Fruit fly (Drosophila melanogaster) whole organism, embryonic: ENCODE measurements around the gene wb.

ENCODE experiments used
- B-H2 ChIP-seq: fragments of 200-800 bp; sonication (Bioruptor generic); optimal IDR thresholded peaks from 2 replicates; lab custom pipeline; 2018; ENCODE audit warnings: missing biosample characterization, mild to moderate bottlenecking, missing genetic modification characterization
- CG10147 ChIP-seq: fragments of 200-800 bp; sonication (Bioruptor generic); optimal IDR thresholded peaks from 2 replicates; lab custom pipeline; 2019; ENCODE audit warnings: missing biosample characterization, mild to moderate bottlenecking, missing genetic modification characterization, moderate library complexity
- CG11504 ChIP-seq: fragments of 200-800 bp; sonication (Bioruptor generic); optimal IDR thresholded peaks from 3 replicates; lab custom pipeline; 2019; ENCODE audit warnings: missing biosample characterization, mild to moderate bottlenecking, missing genetic modification characterization, moderate library complexity
- CG13775 ChIP-seq: fragments of 200-800 bp; sonication (Bioruptor generic); optimal IDR thresholded peaks from 3 replicates; lab custom pipeline; 2017; ENCODE audit warnings: missing biosample characterization, mild to moderate bottlenecking, missing genetic modification characterization
- CG14441 ChIP-seq: fragments of 200-800 bp; sonication (Bioruptor generic); IDR thresholded peaks from 2 replicates; pipeline ENCODE4 v1.3.6; 2022; ENCODE audit warnings: missing biosample characterization, missing genetic modification characterization
- CG15269 ChIP-seq: fragments of 200-800 bp; sonication (Bioruptor generic); optimal IDR thresholded peaks from 2 replicates; lab custom pipeline; 2018; ENCODE audit warnings: missing biosample characterization, mild to moderate bottlenecking, missing genetic modification characterization, moderate library complexity
- CG1647 ChIP-seq: fragments of 200-800 bp; sonication (Bioruptor generic); optimal IDR thresholded peaks from 3 replicates; lab custom pipeline; 2016; ENCODE audit warnings: missing biosample characterization, missing genetic modification characterization
- CG1792 ChIP-seq: fragments of 200-800 bp; sonication (Bioruptor generic); optimal IDR thresholded peaks from 2 replicates; lab custom pipeline; 2016; ENCODE audit warnings: missing biosample characterization, missing genetic modification characterization
- CG1832 ChIP-seq: fragments of 200-800 bp; sonication (Bioruptor generic); optimal IDR thresholded peaks from 2 replicates; lab custom pipeline; 2017; ENCODE audit warnings: missing biosample characterization, mild to moderate bottlenecking, missing genetic modification characterization, inconsistent platforms
- CG2678 ChIP-seq: fragments of 200-800 bp; sonication (Bioruptor generic); optimal IDR thresholded peaks from 3 replicates; lab custom pipeline; 2019; ENCODE audit warnings: missing biosample characterization, mild to moderate bottlenecking, missing genetic modification characterization, moderate library complexity
- CG31365 ChIP-seq: fragments of 200-800 bp; sonication (Bioruptor generic); optimal IDR thresholded peaks from 2 replicates; lab custom pipeline; 2018; ENCODE audit warnings: missing biosample characterization, mild to moderate bottlenecking, missing genetic modification characterization
- CG3163 ChIP-seq: fragments of 200-800 bp; sonication (Bioruptor generic); optimal IDR thresholded peaks from 3 replicates; lab custom pipeline; 2016; ENCODE audit warnings: missing biosample characterization, missing genetic modification characterization
- CG3847 ChIP-seq: fragments of 200-800 bp; sonication (Bioruptor generic); IDR thresholded peaks from 2 replicates; pipeline ENCODE4 v1.3.6; 2022; ENCODE audit warnings: missing biosample characterization, missing genetic modification characterization
- CG43689 ChIP-seq: fragments of 200-800 bp; sonication (Bioruptor generic); IDR thresholded peaks from 2 replicates; pipeline ENCODE4 v1.3.6; 2022; ENCODE audit warnings: missing biosample characterization, missing genetic modification characterization
- CG5180 ChIP-seq: fragments of 200-800 bp; sonication (Bioruptor generic); optimal IDR thresholded peaks from 3 replicates; lab custom pipeline; 2017; ENCODE audit warnings: missing biosample characterization, missing genetic modification characterization, mild to moderate bottlenecking, moderate library complexity, missing genetic modification reagents
- CG6854 ChIP-seq: fragments of 200-800 bp; sonication (Bioruptor generic); optimal IDR thresholded peaks from 3 replicates; lab custom pipeline; 2017; ENCODE audit warnings: missing biosample characterization, mild to moderate bottlenecking, missing genetic modification characterization
- CG7745 ChIP-seq: fragments of 200-800 bp; sonication (Bioruptor generic); optimal IDR thresholded peaks from 2 replicates; lab custom pipeline; 2018; ENCODE audit warnings: missing biosample characterization, mild to moderate bottlenecking, missing genetic modification characterization, moderate library complexity
- CG9727 ChIP-seq: fragments of 200-800 bp; sonication (Bioruptor generic); optimal IDR thresholded peaks from 3 replicates; lab custom pipeline; 2017; ENCODE audit warnings: missing biosample characterization, mild to moderate bottlenecking, missing genetic modification characterization
- D ChIP-seq, 2 experiments: fragments of 200-800 bp in 1 of 2; fragments of >200 bp in 1 of 2; sonication (Bioruptor generic) in 1 of 2; optimal IDR thresholded peaks; 2 replicates in 1 of 2; 3 replicates in 1 of 2; lab custom pipeline; 2017; ENCODE audit warnings: mild to moderate bottlenecking in 1 of 2, missing biosample characterization in 1 of 2, missing genetic modification characterization in 1 of 2, missing genetic modification reagents in 1 of 2
- D19A ChIP-seq: fragments of 200-800 bp; optimal IDR thresholded peaks from 3 replicates; lab custom pipeline; 2019; ENCODE audit warnings: missing biosample characterization, mild to moderate bottlenecking, missing genetic modification characterization, moderate library complexity
- Dp ChIP-seq: fragments of 200-800 bp; sonication (Bioruptor generic); optimal IDR thresholded peaks from 2 replicates; lab custom pipeline; 2018; ENCODE audit warnings: missing biosample characterization, mild to moderate bottlenecking, missing genetic modification characterization, moderate library complexity
- Drgx ChIP-seq: fragments of 200-800 bp; sonication (Bioruptor generic); IDR thresholded peaks from 2 replicates; pipeline ENCODE4 v1.3.6; 2022; ENCODE audit warnings: missing biosample characterization, missing genetic modification characterization
- E2f2 ChIP-seq: fragments of 200-800 bp; sonication (Bioruptor generic); IDR thresholded peaks from 2 replicates; pipeline ENCODE4 v1.3.6; 2022; ENCODE audit warnings: missing biosample characterization, missing genetic modification characterization
- Gug ChIP-seq: fragments of 200-800 bp; sonication (Bioruptor generic); IDR thresholded peaks from 4 replicates; pipeline ENCODE4 v1.3.6; 2022; ENCODE audit warnings: missing biosample characterization, missing genetic modification characterization
- H15 ChIP-seq: fragments of 200-800 bp; sonication (Bioruptor generic); IDR thresholded peaks from 3 replicates; pipeline ENCODE4 v1.3.6; 2022; ENCODE audit warnings: missing biosample characterization, missing genetic modification characterization
- Hmr ChIP-seq: fragments of 200-800 bp; sonication (Bioruptor generic); optimal IDR thresholded peaks from 3 replicates; lab custom pipeline; 2017; ENCODE audit warnings: mild to moderate bottlenecking, missing biosample characterization, missing genetic modification reagents, missing genetic modification characterization
- Hr3 ChIP-seq: fragments of 200-800 bp; sonication (Bioruptor generic); optimal IDR thresholded peaks from 3 replicates; lab custom pipeline; 2016; ENCODE audit warnings: missing biosample characterization, missing genetic modification characterization
- MTF-1 ChIP-seq: fragments of 200-800 bp; sonication (Bioruptor generic); optimal IDR thresholded peaks from 2 replicates; lab custom pipeline; 2018; ENCODE audit warnings: missing biosample characterization, mild to moderate bottlenecking, missing genetic modification characterization, borderline replicate concordance
- Med ChIP-seq: fragments of 200-800 bp; sonication (Bioruptor generic); peaks from one replicate; lab custom pipeline; 2016; ENCODE audit warnings: missing biosample characterization, missing genetic modification characterization, mild to moderate bottlenecking, inconsistent platforms, moderate library complexity
- NC2α ChIP-seq: fragments of 200-800 bp; sonication (Bioruptor generic); optimal IDR thresholded peaks from 2 replicates; lab custom pipeline; 2016; ENCODE audit warnings: missing biosample characterization, missing genetic modification characterization
- Opbp ChIP-seq: fragments of 200-800 bp; sonication (Bioruptor generic); IDR thresholded peaks from 3 replicates; pipeline ENCODE4 v1.3.6; 2022; ENCODE audit warnings: missing biosample characterization, missing genetic modification characterization; ENCODE audit not compliant: partially characterized antibody
- Sox102F ChIP-seq: fragments of 200-800 bp; sonication (Bioruptor generic); optimal IDR thresholded peaks from 2 replicates; lab custom pipeline; 2018; ENCODE audit warnings: missing biosample characterization, mild to moderate bottlenecking, missing genetic modification characterization, moderate library complexity
- Sry-β ChIP-seq: fragments of 200-800 bp; sonication (Bioruptor generic); optimal IDR thresholded peaks from 2 replicates; lab custom pipeline; 2018; ENCODE audit warnings: missing biosample characterization, mild to moderate bottlenecking, missing genetic modification characterization, moderate library complexity
- ab ChIP-seq: fragments of 200-800 bp; sonication (Bioruptor generic); optimal IDR thresholded peaks from 2 replicates; lab custom pipeline; 2016; ENCODE audit warnings: missing biosample characterization, missing genetic modification characterization
- al ChIP-seq: fragments of 200-800 bp; sonication (Bioruptor generic); IDR thresholded peaks from 2 replicates; pipeline ENCODE4 v1.3.6; 2022; ENCODE audit warnings: missing biosample characterization, missing genetic modification characterization
- ato ChIP-seq: fragments of 200-800 bp; sonication (Bioruptor generic); IDR thresholded peaks from 2 replicates; pipeline ENCODE4 v1.3.6; 2022; ENCODE audit warnings: missing biosample characterization, missing genetic modification characterization; ENCODE audit not compliant: partially characterized antibody
- cad ChIP-seq: fragments of >200 bp; optimal IDR thresholded peaks from 2 replicates; lab custom pipeline; 2017; ENCODE audit warnings: missing biosample characterization, missing genetic modification characterization
- chm ChIP-seq: fragments of 200-800 bp; sonication (Bioruptor generic); IDR thresholded peaks from 2 replicates; pipeline ENCODE4 v1.3.6; 2022; ENCODE audit warnings: missing biosample characterization, missing genetic modification characterization
- dimm ChIP-seq: fragments of 200-800 bp; sonication (Bioruptor generic); IDR thresholded peaks from 2 replicates; pipeline ENCODE4 v1.3.6; 2022; ENCODE audit warnings: missing biosample characterization, missing genetic modification characterization
- ewg ChIP-seq: fragments of 200-800 bp; sonication (Bioruptor generic); optimal IDR thresholded peaks from 3 replicates; lab custom pipeline; 2017; ENCODE audit warnings: mild to moderate bottlenecking, missing biosample characterization, missing genetic modification reagents, missing genetic modification characterization
- grn ChIP-seq: fragments of 200-800 bp; sonication (Bioruptor generic); optimal IDR thresholded peaks from 3 replicates; lab custom pipeline; 2017; ENCODE audit warnings: missing biosample characterization, missing genetic modification characterization
- inv ChIP-seq: fragments of 200-800 bp; sonication (Bioruptor generic); IDR thresholded peaks from 2 replicates; pipeline ENCODE4 v1.3.6; 2022; ENCODE audit warnings: missing biosample characterization, missing genetic modification characterization; ENCODE audit not compliant: partially characterized antibody
- lilli ChIP-seq: fragments of 200-800 bp; sonication (Bioruptor generic); optimal IDR thresholded peaks from 3 replicates; lab custom pipeline; 2016; ENCODE audit warnings: missing biosample characterization, missing genetic modification characterization
- nmo ChIP-seq: fragments of 200-800 bp; sonication (Bioruptor generic); optimal IDR thresholded peaks from 2 replicates; lab custom pipeline; 2018; ENCODE audit warnings: missing biosample characterization, mild to moderate bottlenecking, missing genetic modification characterization, moderate library complexity
- nom ChIP-seq: fragments of 200-800 bp; sonication (Bioruptor generic); optimal IDR thresholded peaks from 2 replicates; lab custom pipeline; 2017; ENCODE audit warnings: missing biosample characterization, missing genetic modification characterization, mild to moderate bottlenecking, moderate library complexity, missing genetic modification reagents
- ro ChIP-seq: fragments of 200-800 bp; sonication (Bioruptor generic); IDR thresholded peaks from 2 replicates; pipeline ENCODE4 v1.3.6; 2022; ENCODE audit warnings: missing biosample characterization, missing genetic modification characterization
- slp2 ChIP-seq: fragments of 200-800 bp; sonication (Bioruptor generic); optimal IDR thresholded peaks from 2 replicates; lab custom pipeline; 2016; ENCODE audit warnings: missing biosample characterization, missing genetic modification characterization
- sob ChIP-seq: fragments of 200-800 bp; sonication (Bioruptor generic); IDR thresholded peaks from 2 replicates; pipeline ENCODE4 v1.3.6; 2022; ENCODE audit warnings: missing biosample characterization, missing genetic modification characterization
- sr ChIP-seq: fragments of 200-800 bp; sonication (Bioruptor generic); IDR thresholded peaks from 3 replicates; pipeline ENCODE4 v1.3.6; 2022; ENCODE audit warnings: missing biosample characterization, missing genetic modification characterization
- tap ChIP-seq: fragments of 200-800 bp; optimal IDR thresholded peaks from 3 replicates; lab custom pipeline; 2019; ENCODE audit warnings: missing biosample characterization, mild to moderate bottlenecking, missing genetic modification characterization, moderate library complexity
- zen ChIP-seq: fragments of 200-800 bp; sonication (Bioruptor generic); optimal IDR thresholded peaks from 3 replicates; lab custom pipeline; 2018; ENCODE audit warnings: missing biosample characterization, mild to moderate bottlenecking, missing genetic modification characterization, moderate library complexity

Gene wb

DNA sequence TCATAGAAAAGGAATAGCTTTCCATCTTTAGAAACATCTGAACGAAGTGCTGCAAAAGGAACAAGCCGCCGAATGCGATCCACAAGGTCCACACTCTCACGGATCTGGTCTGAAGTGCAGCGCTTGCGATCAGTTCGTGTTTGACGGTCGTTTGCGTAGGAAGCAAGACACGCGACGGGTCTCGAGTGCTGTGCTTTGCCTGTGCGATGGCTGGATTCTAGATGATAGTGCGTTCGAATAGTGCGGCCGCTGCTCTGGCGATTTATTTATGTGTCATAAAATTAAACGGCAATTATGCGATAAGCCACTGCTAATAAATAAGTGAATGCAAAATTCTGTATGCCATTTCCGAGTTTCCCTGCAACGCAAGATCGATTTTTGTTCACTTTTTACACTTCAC, at the start of gene wb:
wb (plus strand) TSS at position 132 of the 400 bp plus-strand sequence.
- TF ChIP-seq D (optimal IDR thresholded peaks at IDR 0.05; lab: Kevin White, UChicago) = no peak
- TF ChIP-seq D (GFP tag; optimal IDR thresholded peaks at IDR 0.05; lab: Kevin White, UChicago) = no peak
- no peak for TF ChIP-seq CG2678 (tag; lab: Kevin White, UChicago)
- peak; percentile 60; the same call in 1 of the 3 replicates for TF ChIP-seq Opbp (GFP tag; lab: Robert Waterston, UW)
- peak; percentile 77 for TF ChIP-seq CG11504
- peak; percentile 14; the same call in 1 of the 2 replicates for TF ChIP-seq Drgx (GFP tag; lab: Robert Waterston, UW)
- TF ChIP-seq sr = peak; percentile 78
- no peak for TF ChIP-seq CG1647
- TF ChIP-seq CG1832 (GFP tag; lab: Kevin White, UChicago) = no peak
- peak; percentile 13 for TF ChIP-seq zen (tag; lab: Kevin White, UChicago)
- no peak for TF ChIP-seq Dp (GFP tag; lab: Kevin White, UChicago)
- no peak for TF ChIP-seq dimm (GFP tag; lab: Robert Waterston, UW)
- TF ChIP-seq Med (GFP tag; lab: Kevin White, UChicago) = peak; percentile 69
- TF ChIP-seq NC2α (GFP tag; lab: Kevin White, UChicago) = no peak
- no peak for TF ChIP-seq Sox102F
- TF ChIP-seq E2f2 = no peak
- peak; percentile 80; the same call in 1 of the 2 replicates for TF ChIP-seq chm
- TF ChIP-seq slp2 (GFP tag; lab: Kevin White, UChicago) = no peak
- no peak for TF ChIP-seq CG15269 (tag; lab: Kevin White, UChicago)
- TF ChIP-seq nmo (GFP tag; lab: Kevin White, UChicago) = no peak
- TF ChIP-seq Gug (GFP tag; lab: Robert Waterston, UW) = no peak
- no peak for TF ChIP-seq lilli
- TF ChIP-seq ro (GFP tag; lab: Robert Waterston, UW) = no peak
- peak; percentile 92 for TF ChIP-seq CG5180
- TF ChIP-seq CG9727 = no peak
- TF ChIP-seq inv (GFP tag; lab: Robert Waterston, UW) = no peak
- no peak for TF ChIP-seq CG31365 (tag; lab: Kevin White, UChicago)
- TF ChIP-seq CG10147 (GFP tag; lab: Kevin White, UChicago) = no peak
- TF ChIP-seq Hmr (GFP tag; lab: Kevin White, UChicago) = no peak
- no peak for TF ChIP-seq CG6854
- TF ChIP-seq ewg = no peak
- TF ChIP-seq sob (GFP tag; lab: Robert Waterston, UW) = no peak
- no peak for TF ChIP-seq CG3163 (GFP tag; lab: Kevin White, UChicago)
- TF ChIP-seq CG3847 (GFP tag; lab: Robert Waterston, UW) = no peak
- TF ChIP-seq CG7745 (tag; lab: Kevin White, UChicago) = no peak
- TF ChIP-seq B-H2 (GFP tag; lab: Kevin White, UChicago) = no peak
- TF ChIP-seq Sry-β (GFP tag; lab: Kevin White, UChicago) = no peak
- TF ChIP-seq CG1792 = no peak
- TF ChIP-seq CG13775 (GFP tag; lab: Kevin White, UChicago) = no peak
- TF ChIP-seq grn (GFP tag; lab: Kevin White, UChicago) = no peak
- TF ChIP-seq tap (tag; lab: Kevin White, UChicago) = no peak
- peak; percentile 51 for TF ChIP-seq cad (GFP tag; lab: Kevin White, UChicago)
- no peak for TF ChIP-seq Hr3 (GFP tag; lab: Kevin White, UChicago)
- no peak for TF ChIP-seq ab
- TF ChIP-seq nom (GFP tag; lab: Kevin White, UChicago) = peak; percentile 48
- no peak for TF ChIP-seq CG43689 (GFP tag; lab: Robert Waterston, UW)
- 0 out of 3 replicates have a peak, but pooled peaks have one; percentile 21 for TF ChIP-seq H15 (GFP tag; lab: Robert Waterston, UW)
- TF ChIP-seq CG14441 (GFP tag; lab: Robert Waterston, UW) = no peak
- no peak for TF ChIP-seq D19A
- TF ChIP-seq ato = no peak
- no peak for TF ChIP-seq al (GFP tag; lab: Robert Waterston, UW)
- no peak for TF ChIP-seq MTF-1 (GFP tag; lab: Kevin White, UChicago)
